Worm (Caenorhabditis elegans) whole organism, L3 larva: ENCODE measurements around the gene C29F9.8.

Experiments
- R02D3.7 ChIP-seq: fragments of 150-350 bp; optimal IDR thresholded peaks from 2 replicates; lab custom pipeline; 2014; ENCODE audit warnings: missing biosample characterization, missing genetic modification characterization
- ZK546.5 ChIP-seq: sonication (generic microtip); optimal IDR thresholded peaks from 2 replicates; lab custom pipeline; 2017; ENCODE audit warnings: missing biosample characterization, missing genetic modification characterization
- aly-2 ChIP-seq: fragments of 150-350 bp; optimal IDR thresholded peaks from 2 replicates; lab custom pipeline; 2014; ENCODE audit warnings: missing biosample characterization, missing genetic modification characterization
- ama-1 ChIP-seq: fragments of 150-350 bp; optimal IDR thresholded peaks from 2 replicates; lab custom pipeline; 2018
- ceh-16 ChIP-seq: sonication (generic microtip); optimal IDR thresholded peaks from 2 replicates; lab custom pipeline; 2017; ENCODE audit warnings: missing biosample characterization, missing genetic modification characterization
- ceh-28 ChIP-seq: fragments of 150-350 bp; optimal IDR thresholded peaks from 2 replicates; lab custom pipeline; 2014; ENCODE audit warnings: missing biosample characterization, missing genetic modification reagents, missing genetic modification characterization
- ceh-82 ChIP-seq: fragments of 150-350 bp; optimal IDR thresholded peaks from 2 replicates; lab custom pipeline; 2014; ENCODE audit warnings: missing biosample characterization, missing genetic modification characterization
- ceh-9 ChIP-seq: sonication (generic microtip); optimal IDR thresholded peaks from 2 replicates; lab custom pipeline; 2018; ENCODE audit warnings: missing biosample characterization, missing genetic modification characterization
- daf-12 ChIP-seq: fragments of 150-350 bp; optimal IDR thresholded peaks from 2 replicates; lab custom pipeline; 2014; ENCODE audit warnings: missing biosample characterization, missing genetic modification reagents, missing genetic modification characterization
- egl-27 ChIP-seq: sonication (generic microtip); optimal IDR thresholded peaks from 4 replicates; lab custom pipeline; 2017; ENCODE audit warnings: missing biosample characterization, missing genetic modification reagents, missing genetic modification characterization
- egl-5 ChIP-seq: fragments of 150-350 bp; optimal IDR thresholded peaks from 2 replicates; lab custom pipeline; 2017; ENCODE audit warnings: missing biosample characterization, missing genetic modification reagents, missing genetic modification characterization, inconsistent platforms
- elt-1 ChIP-seq: fragments of 150-350 bp; optimal IDR thresholded peaks from 2 replicates; lab custom pipeline; 2014; ENCODE audit warnings: missing biosample characterization, missing genetic modification characterization
- elt-2 ChIP-seq: sonication (generic microtip); optimal IDR thresholded peaks from 2 replicates; lab custom pipeline; 2016; ENCODE audit warnings: missing genetic modification reagents, mild to moderate bottlenecking, missing genetic modification characterization, missing compliant biosample characterization
- elt-3 ChIP-seq, 3 experiments: fragments of 150-350 bp in 1 of 3; sonication (generic microtip) in 2 of 3; optimal IDR thresholded peaks; 2 replicates in 2 of 3; 4 replicates in 1 of 3; lab custom pipeline; 2014 to 2017; ENCODE audit warnings: missing biosample characterization in 3 of 3, missing genetic modification characterization in 3 of 3
- eor-1 ChIP-seq, 2 experiments: fragments of 150-350 bp; optimal IDR thresholded peaks; 2 replicates each; lab custom pipeline; 2014 to 2018; ENCODE audit warnings: missing biosample characterization in 2 of 2, missing genetic modification characterization in 2 of 2
- fkh-10 ChIP-seq: sonication (generic microtip); optimal IDR thresholded peaks from 2 replicates; lab custom pipeline; 2017; ENCODE audit warnings: missing biosample characterization, missing genetic modification reagents, missing genetic modification characterization
- fkh-2 ChIP-seq: fragments of 150-350 bp; optimal IDR thresholded peaks from 2 replicates; lab custom pipeline; 2014; ENCODE audit warnings: missing biosample characterization, missing genetic modification reagents, missing genetic modification characterization
- fos-1 ChIP-seq: fragments of 150-350 bp; optimal IDR thresholded peaks from 2 replicates; lab custom pipeline; 2014; ENCODE audit warnings: missing biosample characterization, missing genetic modification characterization
- hmg-11 ChIP-seq: sonication (generic microtip); optimal IDR thresholded peaks from 2 replicates; lab custom pipeline; 2016; ENCODE audit warnings: missing genetic modification characterization, missing compliant biosample characterization
- jun-1 ChIP-seq: fragments of 150-350 bp; optimal IDR thresholded peaks from 2 replicates; lab custom pipeline; 2014; ENCODE audit warnings: missing biosample characterization, missing genetic modification reagents, missing genetic modification characterization
- lin-15B ChIP-seq: fragments of 150-350 bp; optimal IDR thresholded peaks from 2 replicates; lab custom pipeline; 2014; ENCODE audit warnings: missing biosample characterization, missing genetic modification characterization
- lin-39 ChIP-seq: fragments of 150-350 bp; optimal IDR thresholded peaks from 2 replicates; lab custom pipeline; 2018; ENCODE audit warnings: missing biosample characterization, missing genetic modification reagents, missing genetic modification characterization
- lsy-12 ChIP-seq: sonication (generic microtip); optimal IDR thresholded peaks from 2 replicates; lab custom pipeline; 2016; ENCODE audit warnings: mild to moderate bottlenecking, missing genetic modification characterization, missing compliant biosample characterization
- mdl-1 ChIP-seq: fragments of 150-350 bp; optimal IDR thresholded peaks from 2 replicates; lab custom pipeline; 2014; ENCODE audit warnings: missing biosample characterization, missing genetic modification characterization
- mml-1 ChIP-seq: fragments of 150-350 bp; sonication (generic microtip); optimal IDR thresholded peaks from 3 replicates; lab custom pipeline; 2014; ENCODE audit warnings: missing biosample characterization, missing genetic modification characterization
- nfya-1 ChIP-seq: sonication (generic microtip); optimal IDR thresholded peaks from 2 replicates; lab custom pipeline; 2017; ENCODE audit warnings: missing genetic modification characterization, mild to moderate bottlenecking, missing compliant biosample characterization, antibody characterized with exemption, moderate library complexity; ENCODE audit not compliant: insufficient read depth
- nhr-11 ChIP-seq: fragments of 150-350 bp; optimal IDR thresholded peaks from 2 replicates; lab custom pipeline; 2014; ENCODE audit warnings: missing biosample characterization, missing genetic modification characterization
- nhr-12 ChIP-seq: fragments of 150-350 bp; optimal IDR thresholded peaks from 2 replicates; lab custom pipeline; 2014; ENCODE audit warnings: missing biosample characterization, missing genetic modification characterization
- nhr-23 ChIP-seq: fragments of 150-350 bp; optimal IDR thresholded peaks from 2 replicates; lab custom pipeline; 2014; ENCODE audit warnings: missing biosample characterization, missing genetic modification reagents, missing genetic modification characterization
- nhr-237 ChIP-seq: fragments of 150-350 bp; optimal IDR thresholded peaks from 2 replicates; lab custom pipeline; 2014; ENCODE audit warnings: missing biosample characterization, missing genetic modification characterization
- nhr-25 ChIP-seq: sonication (generic microtip); optimal IDR thresholded peaks from 2 replicates; lab custom pipeline; 2017; ENCODE audit warnings: missing biosample characterization, missing genetic modification characterization
- nhr-28 ChIP-seq: fragments of 150-350 bp; optimal IDR thresholded peaks from 2 replicates; lab custom pipeline; 2014; ENCODE audit warnings: missing biosample characterization, missing genetic modification characterization
- nhr-43 ChIP-seq: sonication (generic microtip); optimal IDR thresholded peaks from 2 replicates; lab custom pipeline; 2016; ENCODE audit warnings: mild to moderate bottlenecking, missing genetic modification characterization, missing compliant biosample characterization; ENCODE audit not compliant: poor library complexity, severe bottlenecking
- nhr-67 ChIP-seq: fragments of 150-350 bp; optimal IDR thresholded peaks from 2 replicates; lab custom pipeline; 2014; ENCODE audit warnings: missing biosample characterization, missing genetic modification characterization
- nhr-76 ChIP-seq: fragments of 150-350 bp; sonication (generic microtip); optimal IDR thresholded peaks from 5 replicates; lab custom pipeline; 2014; ENCODE audit warnings: missing biosample characterization, missing genetic modification characterization
- nhr-77 ChIP-seq: fragments of 150-350 bp; optimal IDR thresholded peaks from 2 replicates; lab custom pipeline; 2014; ENCODE audit warnings: missing biosample characterization, missing genetic modification characterization
- pha-4 ChIP-seq: fragments of 150-350 bp; optimal IDR thresholded peaks from 2 replicates; lab custom pipeline; 2014; ENCODE audit warnings: missing biosample characterization, missing genetic modification reagents, missing genetic modification characterization
- pqm-1 ChIP-seq: fragments of 150-350 bp; optimal IDR thresholded peaks from 2 replicates; lab custom pipeline; 2017; ENCODE audit warnings: missing biosample characterization, missing genetic modification characterization, inconsistent platforms
- sea-2 ChIP-seq: fragments of 150-350 bp; sonication (generic microtip); optimal IDR thresholded peaks from 4 replicates; lab custom pipeline; 2014; ENCODE audit warnings: missing biosample characterization, missing genetic modification reagents, missing genetic modification characterization
- skn-1 ChIP-seq: fragments of 150-350 bp; optimal IDR thresholded peaks from 2 replicates; lab custom pipeline; 2014; ENCODE audit warnings: missing biosample characterization, missing genetic modification characterization
- snpc-4 ChIP-seq: fragments of 150-350 bp; optimal IDR thresholded peaks from 2 replicates; lab custom pipeline; 2014; ENCODE audit warnings: missing biosample characterization, missing genetic modification characterization
- unc-39 ChIP-seq: sonication (generic microtip); optimal IDR thresholded peaks from 4 replicates; lab custom pipeline; 2017; ENCODE audit warnings: missing biosample characterization, missing genetic modification characterization
- unc-62 ChIP-seq: fragments of 150-350 bp; sonication (generic microtip); optimal IDR thresholded peaks from 4 replicates; lab custom pipeline; 2014; ENCODE audit warnings: missing biosample characterization, missing genetic modification reagents, missing genetic modification characterization
- zag-1 ChIP-seq: fragments of 150-350 bp; optimal IDR thresholded peaks from 2 replicates; lab custom pipeline; 2014; ENCODE audit warnings: missing biosample characterization, missing genetic modification characterization
- ztf-11 ChIP-seq: fragments of 150-350 bp; optimal IDR thresholded peaks from 2 replicates; lab custom pipeline; 2014; ENCODE audit warnings: missing biosample characterization, missing genetic modification characterization

The C29F9.8 gene

DNA sequence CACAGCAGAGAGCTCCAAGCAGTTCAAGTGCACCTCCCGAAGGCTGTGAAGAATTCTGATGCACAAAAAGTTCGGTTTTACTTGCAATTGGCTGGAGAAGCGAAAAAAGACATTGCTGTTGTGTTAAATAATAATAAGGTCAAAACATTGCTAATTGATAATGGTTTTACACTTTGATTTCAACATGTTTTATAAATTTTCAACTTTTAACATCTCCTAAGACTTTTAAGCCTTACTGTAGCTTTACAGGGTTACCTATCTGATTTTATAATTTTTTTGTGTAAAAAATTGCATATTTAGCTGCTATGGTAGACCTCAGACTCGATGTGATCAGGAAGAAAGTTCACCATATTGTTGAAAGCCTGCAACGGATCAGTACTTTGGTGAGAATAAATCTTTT lies 37.3 kb upstream of the C29F9.8 start, which contains the start of gene pals-25:
TSS of gene pals-25 (plus strand) at position 301 of the 400 bp plus-strand sequence.
- TF ChIP-seq nhr-237 (tag; lab: Kevin White, UChicago) (no peak), ceh-82 (tag; lab: Kevin White, UChicago) (no peak), nhr-12 (tag; lab: Kevin White, UChicago) (no peak), fkh-2 (no peak), elt-1 (tag; lab: Kevin White, UChicago) (no peak), nhr-11 (tag; lab: Kevin White, UChicago) (no peak), ceh-28 (tag; lab: Kevin White, UChicago) (no peak), ztf-11 (no peak), nhr-77 (tag; lab: Kevin White, UChicago) (no peak), skn-1 (tag; lab: Kevin White, UChicago) (no peak), snpc-4 (tag; lab: Kevin White, UChicago) (no peak), unc-39 (tag; lab: Kevin White, UChicago) (no peak), jun-1 (no peak), egl-27 (tag; lab: Kevin White, UChicago) (no peak), ceh-16 (no peak), R02D3.7 (tag; lab: Kevin White, UChicago) (no peak), fos-1 (tag; lab: Kevin White, UChicago) (no peak)

DNA sequence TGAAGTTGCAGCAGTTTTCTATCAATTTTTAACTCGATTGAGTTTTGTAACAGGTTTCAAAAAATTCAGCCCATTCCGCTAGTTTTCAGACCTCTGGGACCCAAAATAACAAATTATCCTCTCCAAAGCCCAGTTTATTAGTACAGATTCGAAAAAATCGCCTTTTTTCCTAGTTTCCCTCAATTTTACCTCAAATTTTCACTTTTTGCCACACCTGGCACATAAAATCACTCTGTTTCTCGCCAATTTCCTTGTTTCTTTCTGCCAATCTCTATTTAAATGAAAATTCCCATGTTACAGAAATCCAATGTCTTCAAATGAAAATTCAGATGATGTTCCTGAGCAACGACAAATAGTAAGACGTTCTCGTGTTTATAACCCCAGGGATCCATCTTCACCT lies 35.2 kb upstream of the C29F9.8 start, which contains the start of gene pals-22:
TSS of gene pals-22 (plus strand) at position 301 of the 400 bp plus-strand sequence.
- TF ChIP-seq nhr-12 (tag; lab: Kevin White, UChicago) (no peak), elt-2 (tag; lab: Kevin White, UChicago) (no peak), ama-1 (no peak), nhr-76 (tag; lab: Kevin White, UChicago) (no peak), ceh-16 (no peak), nfya-1 (tag; lab: Kevin White, UChicago) (no peak), lsy-12 (tag; lab: Kevin White, UChicago) (no peak), egl-5 (no peak), jun-1 (no peak), ZK546.5 (tag; lab: Kevin White, UChicago) (no peak), nhr-77 (tag; lab: Kevin White, UChicago) (no peak), unc-62 (GFP tag; lab: Kevin White, UChicago) (no peak), R02D3.7 (tag; lab: Kevin White, UChicago) (no peak), ztf-11 (no peak), ceh-28 (tag; lab: Kevin White, UChicago) (no peak)

ce11 chrIII:131627-132026 lies 34.7 kb upstream of the C29F9.8 start:
- no peak for TF ChIP-seq ama-1
- no peak for TF ChIP-seq fkh-2
- no peak for TF ChIP-seq R02D3.7 (tag; lab: Kevin White, UChicago)
- no peak for TF ChIP-seq daf-12 (tag; lab: Kevin White, UChicago)
- TF ChIP-seq lin-39 (tag; lab: Kevin White, UChicago): peak; percentile 82
- peak; percentile 12 for TF ChIP-seq fkh-10 (GFP tag; lab: Kevin White, UChicago)
- peak; percentile 13 for TF ChIP-seq jun-1
- peak; percentile 18 for TF ChIP-seq hmg-11 (tag; lab: Kevin White, UChicago)
- no peak for TF ChIP-seq fos-1 (tag; lab: Kevin White, UChicago)
- no peak for TF ChIP-seq eor-1 (tag; optimal IDR thresholded peaks at IDR 0.05; lab: Kevin White, UChicago)
- TF ChIP-seq lin-15B: peak; percentile 77
- no peak for TF ChIP-seq nhr-28 (tag; lab: Kevin White, UChicago)
- no peak for TF ChIP-seq unc-39 (tag; lab: Kevin White, UChicago)
- peak; percentile 61 for TF ChIP-seq nhr-23 (tag; lab: Kevin White, UChicago)
- TF ChIP-seq nhr-76 (tag; lab: Kevin White, UChicago): no peak
- TF ChIP-seq nhr-12 (tag; lab: Kevin White, UChicago): no peak
- no peak for TF ChIP-seq pqm-1
- TF ChIP-seq zag-1 (tag; lab: Kevin White, UChicago): no peak
- TF ChIP-seq nhr-67 (tag; lab: Kevin White, UChicago): no peak
- TF ChIP-seq ZK546.5 (tag; lab: Kevin White, UChicago): no peak
- TF ChIP-seq unc-62 (GFP tag; lab: Kevin White, UChicago): no peak
- peak; percentile 82 for TF ChIP-seq pha-4 (tag; lab: Kevin White, UChicago)
- TF ChIP-seq snpc-4 (tag; lab: Kevin White, UChicago): peak; percentile 55
- no peak for TF ChIP-seq ceh-28 (tag; lab: Kevin White, UChicago)
- TF ChIP-seq mdl-1: no peak
- TF ChIP-seq nfya-1 (tag; lab: Kevin White, UChicago): peak; percentile 70
- no peak for TF ChIP-seq nhr-25 (tag; lab: Kevin White, UChicago)
- TF ChIP-seq elt-3 (tag; optimal IDR thresholded peaks at IDR 0.05; lab: Kevin White, UChicago): no peak
- TF ChIP-seq sea-2 (GFP tag; lab: Kevin White, UChicago): no peak
- TF ChIP-seq egl-27 (tag; lab: Kevin White, UChicago): no peak
- no peak for TF ChIP-seq mml-1 (tag; lab: Kevin White, UChicago)
- TF ChIP-seq nhr-43 (tag; lab: Kevin White, UChicago): no peak
- TF ChIP-seq ceh-9 (tag; lab: Kevin White, UChicago): no peak
- no peak for TF ChIP-seq aly-2 (tag; lab: Kevin White, UChicago)
- TF ChIP-seq ceh-82 (tag; lab: Kevin White, UChicago): no peak
- no peak for TF ChIP-seq nhr-11 (tag; lab: Kevin White, UChicago)
- TF ChIP-seq egl-5: peak; percentile 71
- TF ChIP-seq elt-2 (tag; lab: Kevin White, UChicago): peak; percentile 33
- peak; percentile 9 for TF ChIP-seq nhr-77 (tag; lab: Kevin White, UChicago)
- TF ChIP-seq, all 47 proteins: peak for 12
